Worm (Caenorhabditis elegans): Measurements from ENCODE around the gene Y45F10D.7.
A peak's percentile ranks its signal among the peaks of the same experiment; 100 is the strongest.

DNA sequence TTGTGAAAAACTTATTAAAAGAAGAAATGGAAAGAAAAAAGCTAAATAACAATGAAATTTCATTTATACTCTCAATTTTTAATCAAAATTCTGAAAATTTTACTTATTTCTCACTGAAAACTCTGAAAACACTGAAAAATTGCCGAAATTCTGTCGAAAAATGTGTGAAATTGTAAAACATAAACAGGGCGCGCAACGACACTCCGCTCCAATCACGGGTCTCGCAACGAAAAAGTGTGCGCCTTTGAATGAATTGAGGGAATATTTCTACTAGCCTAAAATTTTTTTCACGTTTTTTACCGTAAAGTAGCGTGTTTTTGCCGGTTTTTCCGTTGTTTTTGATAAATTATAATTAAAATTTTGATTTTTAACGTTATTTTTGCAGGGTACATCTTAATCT, 11.2 kb upstream of the Y45F10D.7 start, which contains the start of gene rpl-18:
- TF ChIP-seq nhr-237 (tag; optimal IDR thresholded peaks at IDR 0.05), result no peak
- TF ChIP-seq ama-1 (optimal IDR thresholded peaks at IDR 0.05), result peak; percentile 17
- TF ChIP-seq ceh-82 (tag; optimal IDR thresholded peaks at IDR 0.05), result no peak
- TF ChIP-seq unc-62 (GFP tag; optimal IDR thresholded peaks at IDR 0.05), result no peak
- TF ChIP-seq lin-39 (tag; optimal IDR thresholded peaks at IDR 0.05), result no peak
- TF ChIP-seq nhr-12 (tag; optimal IDR thresholded peaks at IDR 0.05), result no peak
- peak; percentile 61 for TF ChIP-seq nhr-25 (tag; optimal IDR thresholded peaks at IDR 0.05)
- TF ChIP-seq gmeb-1 (tag; optimal IDR thresholded peaks at IDR 0.05), result peak; percentile 73
